Worm (Caenorhabditis elegans) whole organism, L1 larva: ENCODE results near the gene swt-1.

Experiments used
- C34B4.2 ChIP-seq: sonication (generic microtip); optimal IDR thresholded peaks from 2 replicates; lab custom pipeline; 2017; ENCODE audit warnings: mild to moderate bottlenecking, missing genetic modification characterization, missing compliant biosample characterization
- Y116A8C.19 ChIP-seq: sonication (generic microtip); optimal IDR thresholded peaks from 2 replicates; lab custom pipeline; 2016; ENCODE audit warnings: missing compliant biosample characterization, missing genetic modification characterization, borderline replicate concordance
- ama-1 ChIP-seq: fragments of 150-350 bp; optimal IDR thresholded peaks from 2 replicates; lab custom pipeline; 2014
- blmp-1 ChIP-seq: fragments of 150-350 bp; optimal IDR thresholded peaks from 2 replicates; lab custom pipeline; 2014; ENCODE audit warnings: missing biosample characterization, missing genetic modification characterization
- ceh-88 ChIP-seq: fragments of 200-800 bp; sonication (Bioruptor generic); IDR thresholded peaks from 2 replicates; pipeline ENCODE4 v1.3.6; 2022; ENCODE audit warnings: missing genetic modification characterization, missing compliant biosample characterization
- dpl-1 ChIP-seq, 3 experiments: fragments of 150-350 bp in 2 of 3; sonication (generic microtip) in 1 of 3; optimal IDR thresholded peaks; 2 replicates each; lab custom pipeline; 2014 to 2017; ENCODE audit warnings: missing biosample characterization in 3 of 3, missing genetic modification characterization in 3 of 3, missing genetic modification reagents in 3 of 3
- efl-1 ChIP-seq, 4 experiments: fragments of 150-350 bp; optimal IDR thresholded peaks in 3 of 4; peaks in 1 of 4; 1 replicate in 1 of 4; 2 replicates in 3 of 4; lab custom pipeline; 2014; ENCODE audit warnings: missing biosample characterization in 2 of 4, missing genetic modification characterization in 2 of 4, missing genetic modification reagents in 2 of 4
- efl-3 ChIP-seq: fragments of 200-800 bp; sonication (Bioruptor generic); optimal IDR thresholded peaks from 2 replicates; lab custom pipeline; 2018; ENCODE audit warnings: mild to moderate bottlenecking, missing genetic modification characterization, missing compliant biosample characterization
- egl-13 ChIP-seq: sonication (generic microtip); optimal IDR thresholded peaks from 2 replicates; lab custom pipeline; 2016; ENCODE audit warnings: missing genotype, missing genetic modification reagents, missing genetic modification characterization, missing compliant biosample characterization
- egl-27 ChIP-seq, 2 experiments: fragments of 150-350 bp in 1 of 2; sonication (generic microtip); optimal IDR thresholded peaks; 3 replicates each; lab custom pipeline; 2017 to 2018; ENCODE audit warnings: missing biosample characterization in 2 of 2, missing genetic modification characterization in 2 of 2, missing genetic modification reagents in 2 of 2
- elt-2 ChIP-seq: sonication (generic microtip); optimal IDR thresholded peaks from 2 replicates; lab custom pipeline; 2016; ENCODE audit warnings: missing genetic modification characterization, mild to moderate bottlenecking, inconsistent platforms, missing compliant biosample characterization, missing genetic modification reagents
- elt-3 ChIP-seq, 6 experiments: fragments of 150-350 bp in 1 of 6; sonication (generic microtip); optimal IDR thresholded peaks; 2 replicates each; lab custom pipeline; 2017 to 2018; ENCODE audit warnings: missing biosample characterization in 6 of 6, missing genetic modification characterization in 6 of 6, inconsistent platforms in 1 of 6
- fkh-10 ChIP-seq: sonication (generic microtip); optimal IDR thresholded peaks from 2 replicates; lab custom pipeline; 2017; ENCODE audit warnings: missing biosample characterization, missing genetic modification reagents, missing genetic modification characterization
- fkh-8 ChIP-seq: sonication (generic microtip); optimal IDR thresholded peaks from 2 replicates; lab custom pipeline; 2016; ENCODE audit warnings: mild to moderate bottlenecking, missing genetic modification characterization, missing compliant biosample characterization
- grh-1 ChIP-seq: fragments of 200-800 bp; sonication (Bioruptor generic); IDR thresholded peaks from 2 replicates; pipeline ENCODE4 v1.3.6; 2022; ENCODE audit warnings: missing genetic modification reagents, missing genetic modification characterization, missing compliant biosample characterization
- hlh-17 ChIP-seq: fragments of 200-800 bp; sonication (Bioruptor generic); optimal IDR thresholded peaks from 2 replicates; lab custom pipeline; 2018; ENCODE audit warnings: missing genetic modification characterization, mild to moderate bottlenecking, missing compliant biosample characterization, moderate library complexity, borderline replicate concordance
- hlh-4 ChIP-seq: sonication (generic microtip); optimal IDR thresholded peaks from 2 replicates; lab custom pipeline; 2016; ENCODE audit warnings: mild to moderate bottlenecking, missing genetic modification characterization, missing compliant biosample characterization
- hpl-2 ChIP-seq: fragments of 150-350 bp; optimal IDR thresholded peaks from 2 replicates; lab custom pipeline; 2014; ENCODE audit warnings: missing biosample characterization, missing genetic modification reagents, missing genetic modification characterization
- irx-1 ChIP-seq: sonication (generic microtip); optimal IDR thresholded peaks from 2 replicates; lab custom pipeline; 2016; ENCODE audit warnings: missing genetic modification characterization, missing compliant biosample characterization
- jun-1 ChIP-seq: fragments of 150-350 bp; optimal IDR thresholded peaks from 2 replicates; lab custom pipeline; 2014; ENCODE audit warnings: missing biosample characterization, missing genetic modification reagents, missing genetic modification characterization
- lin-13 ChIP-seq: fragments of 150-350 bp; optimal IDR thresholded peaks from 2 replicates; lab custom pipeline; 2014; ENCODE audit warnings: missing biosample characterization, missing genetic modification reagents, missing genetic modification characterization
- lin-14 ChIP-seq: fragments of 200-800 bp; sonication (Bioruptor generic); optimal IDR thresholded peaks from 2 replicates; lab custom pipeline; 2018; ENCODE audit warnings: mild to moderate bottlenecking, missing genetic modification characterization, moderate library complexity, missing compliant biosample characterization
- lin-35 ChIP-seq, 2 experiments: fragments of 150-350 bp; optimal IDR thresholded peaks; 2 replicates each; lab custom pipeline; 2014; ENCODE audit warnings: missing biosample characterization in 2 of 2, missing genetic modification characterization in 2 of 2, missing genetic modification reagents in 2 of 2
- lin-39 ChIP-seq: fragments of 150-350 bp; optimal IDR thresholded peaks from 2 replicates; lab custom pipeline; 2014; ENCODE audit warnings: missing biosample characterization, missing genetic modification reagents, missing genetic modification characterization
- lir-3 ChIP-seq: sonication (generic microtip); optimal IDR thresholded peaks from 2 replicates; lab custom pipeline; 2016; ENCODE audit warnings: mild to moderate bottlenecking, missing genetic modification characterization, moderate library complexity, missing compliant biosample characterization; ENCODE audit not compliant: poor library complexity
- mdl-1 ChIP-seq, 2 experiments: fragments of 150-350 bp; optimal IDR thresholded peaks; 2 replicates each; lab custom pipeline; 2014 to 2017; ENCODE audit warnings: missing biosample characterization in 2 of 2, missing genetic modification characterization in 2 of 2, inconsistent platforms in 1 of 2
- mef-2 ChIP-seq: fragments of 150-350 bp; optimal IDR thresholded peaks from 2 replicates; lab custom pipeline; 2014; ENCODE audit warnings: missing biosample characterization, missing genetic modification characterization
- mep-1 ChIP-seq: fragments of 150-350 bp; optimal IDR thresholded peaks from 2 replicates; lab custom pipeline; 2014; ENCODE audit warnings: missing biosample characterization, missing genetic modification characterization
- nhr-11 ChIP-seq: fragments of 150-350 bp; optimal IDR thresholded peaks from 2 replicates; lab custom pipeline; 2014; ENCODE audit warnings: missing biosample characterization, missing genetic modification characterization
- nhr-19 ChIP-seq: fragments of 200-800 bp; sonication (Bioruptor generic); conservative IDR thresholded peaks from 2 replicates; pipeline ENCODE4 v1.3.6; 2022; ENCODE audit warnings: missing genetic modification characterization, missing compliant biosample characterization
- nhr-20 ChIP-seq: sonication (generic microtip); optimal IDR thresholded peaks from 2 replicates; lab custom pipeline; 2016; ENCODE audit warnings: mild to moderate bottlenecking, missing genetic modification characterization, missing compliant biosample characterization
- nhr-47 ChIP-seq: sonication (generic microtip); optimal IDR thresholded peaks from 2 replicates; lab custom pipeline; 2016; ENCODE audit warnings: mild to moderate bottlenecking, missing genetic modification characterization, moderate library complexity, missing compliant biosample characterization
- nhr-71 ChIP-seq: sonication (generic microtip); optimal IDR thresholded peaks from 2 replicates; lab custom pipeline; 2016; ENCODE audit warnings: mild to moderate bottlenecking, missing genetic modification characterization, moderate library complexity, missing compliant biosample characterization
- nhr-84 ChIP-seq: sonication (generic microtip); optimal IDR thresholded peaks from 2 replicates; lab custom pipeline; 2017; ENCODE audit warnings: missing biosample characterization, missing genetic modification characterization
- nhr-90 ChIP-seq: sonication (generic microtip); optimal IDR thresholded peaks from 2 replicates; lab custom pipeline; 2016; ENCODE audit warnings: mild to moderate bottlenecking, missing genetic modification characterization, missing compliant biosample characterization; ENCODE audit not compliant: poor library complexity
- pag-3 ChIP-seq: sonication (generic microtip); optimal IDR thresholded peaks from 2 replicates; lab custom pipeline; 2017; ENCODE audit warnings: missing genetic modification characterization, mild to moderate bottlenecking, missing compliant biosample characterization, antibody characterized with exemption, borderline replicate concordance; ENCODE audit not compliant: insufficient read depth
- pax-3 ChIP-seq: fragments of 200-800 bp; sonication (Bioruptor generic); optimal IDR thresholded peaks from 2 replicates; lab custom pipeline; 2018; ENCODE audit warnings: mild to moderate bottlenecking, missing genetic modification characterization, moderate library complexity, missing compliant biosample characterization
- skn-1 ChIP-seq: fragments of 150-350 bp; optimal IDR thresholded peaks from 2 replicates; lab custom pipeline; 2014; ENCODE audit warnings: missing biosample characterization, missing genetic modification characterization
- snpc-4 ChIP-seq: fragments of 150-350 bp; optimal IDR thresholded peaks from 2 replicates; lab custom pipeline; 2014; ENCODE audit warnings: missing biosample characterization, missing genetic modification characterization
- snu-23 ChIP-seq: sonication (generic microtip); optimal IDR thresholded peaks from 2 replicates; lab custom pipeline; 2016; ENCODE audit warnings: missing genetic modification characterization, missing compliant biosample characterization
- sox-4 ChIP-seq: sonication (generic microtip); optimal IDR thresholded peaks from 2 replicates; lab custom pipeline; 2016; ENCODE audit warnings: missing genetic modification characterization, missing compliant biosample characterization
- sptf-1 ChIP-seq: fragments of 150-350 bp; optimal IDR thresholded peaks from 2 replicates; lab custom pipeline; 2014; ENCODE audit warnings: missing biosample characterization, missing genetic modification characterization
- sup-37 ChIP-seq: fragments of 200-800 bp; sonication (Bioruptor generic); optimal IDR thresholded peaks from 2 replicates; lab custom pipeline; 2018; ENCODE audit warnings: mild to moderate bottlenecking, missing genetic modification characterization, missing compliant biosample characterization
- swsn-7 ChIP-seq: sonication (generic microtip); optimal IDR thresholded peaks from 2 replicates; lab custom pipeline; 2016; ENCODE audit warnings: missing genetic modification characterization, missing compliant biosample characterization
- tbx-2 ChIP-seq: sonication (generic microtip); optimal IDR thresholded peaks from 2 replicates; lab custom pipeline; 2016; ENCODE audit warnings: missing genetic modification characterization, missing compliant biosample characterization
- tlp-1 ChIP-seq: fragments of 150-350 bp; optimal IDR thresholded peaks from 2 replicates; lab custom pipeline; 2014; ENCODE audit warnings: missing biosample characterization, missing genetic modification characterization
- unc-130 ChIP-seq: fragments of 150-350 bp; optimal IDR thresholded peaks from 2 replicates; lab custom pipeline; 2017; ENCODE audit warnings: missing biosample characterization, missing genetic modification characterization, inconsistent platforms
- unc-86 ChIP-seq: sonication (generic microtip); optimal IDR thresholded peaks from 2 replicates; lab custom pipeline; 2016; ENCODE audit warnings: missing genetic modification characterization, missing compliant biosample characterization
- zag-1 ChIP-seq: fragments of 150-350 bp; optimal IDR thresholded peaks from 2 replicates; lab custom pipeline; 2014; ENCODE audit warnings: missing biosample characterization, missing genetic modification characterization
- ztf-4 ChIP-seq: fragments of 150-350 bp; optimal IDR thresholded peaks from 2 replicates; lab custom pipeline; 2014; ENCODE audit warnings: missing biosample characterization, missing genetic modification characterization

Gene swt-1

ce11 chrIV:295734-296201 is 11.5 kb upstream of the swt-1 start:
- TF ChIP-seq pax-3 (tag; lab: Kevin White, UChicago) (peak; percentile 18), nhr-47 (tag; lab: Kevin White, UChicago) (peak; percentile 2), nhr-71 (tag; lab: Kevin White, UChicago) (peak; percentile 70), mef-2 (tag; lab: Kevin White, UChicago) (no peak), tbx-2 (tag; lab: Kevin White, UChicago) (peak; percentile 28), dpl-1 (GFP tag; optimal IDR thresholded peaks at IDR 0.05; lab: Kevin White, UChicago) (peak in 1 of 3 experiments; percentile 49), ceh-88 (GFP tag; lab: Robert Waterston, UW) (no peak), fkh-10 (GFP tag; lab: Kevin White, UChicago) (no peak), snpc-4 (no peak), mep-1 (no peak), blmp-1 (tag; lab: Kevin White, UChicago) (no peak), ztf-4 (no peak), lin-14 (GFP tag; lab: Kevin White, UChicago) (peak; percentile 46), elt-2 (tag; lab: Kevin White, UChicago) (peak; percentile 81), elt-3 (tag; optimal IDR thresholded peaks at IDR 0.05; lab: Kevin White, UChicago) (peak in 2 of 6 experiments; percentile 37 to 45), nhr-90 (tag; lab: Kevin White, UChicago) (peak; percentile 47), unc-130 (tag; lab: Kevin White, UChicago) (no peak), fkh-8 (no peak), hlh-17 (GFP tag; lab: Kevin White, UChicago) (no peak), hpl-2 (GFP tag; lab: Kevin White, UChicago) (no peak), mdl-1 (tag; optimal IDR thresholded peaks at IDR 0.05; lab: Kevin White, UChicago) (peak in 1 of 2 experiments; percentile 54), sup-37 (no peak), swsn-7 (tag; lab: Kevin White, UChicago) (no peak), nhr-19 (GFP tag; lab: Robert Waterston, UW) (peak; percentile 46; the same call in 1 of the 2 replicates), ama-1 (no peak), Y116A8C.19 (no peak), irx-1 (tag; lab: Kevin White, UChicago) (no peak), snu-23 (GFP tag; lab: Kevin White, UChicago) (peak; percentile 34), efl-1 (optimal IDR thresholded peaks at IDR 0.05; lab: Kevin White, UChicago) (no peak), efl-1 (GFP tag; optimal IDR thresholded peaks at IDR 0.05 in 1 of 2; lab: Kevin White, UChicago) (peak in 1 of 2 experiments; percentile 70), sptf-1 (tag; lab: Kevin White, UChicago) (no peak), lin-35 (GFP tag; optimal IDR thresholded peaks at IDR 0.05; lab: Kevin White, UChicago) (peak in 1 of 2 experiments; percentile 76), tlp-1 (no peak), zag-1 (tag; lab: Kevin White, UChicago) (no peak), lin-13 (GFP tag; lab: Kevin White, UChicago) (peak; percentile 1), jun-1 (peak; percentile 20), grh-1 (GFP tag; lab: Robert Waterston, UW) (no peak), nhr-20 (peak; percentile 70), lir-3 (no peak)

- TF ChIP-seq nhr-20 (peak; percentile 11), C34B4.2 (tag; lab: Kevin White, UChicago) (no peak), hlh-4 (tag; lab: Kevin White, UChicago) (no peak), zag-1 (tag; lab: Kevin White, UChicago) (no peak), skn-1 (tag; lab: Kevin White, UChicago) (no peak), egl-27 (tag; optimal IDR thresholded peaks at IDR 0.05; lab: Kevin White, UChicago) (no peak), Y116A8C.19 (no peak), snu-23 (GFP tag; lab: Kevin White, UChicago) (peak; percentile 4), sox-4 (tag; lab: Kevin White, UChicago) (no peak), egl-13 (no peak), nhr-47 (tag; lab: Kevin White, UChicago) (no peak), nhr-84 (tag; lab: Kevin White, UChicago) (no peak), lin-39 (no peak), lin-13 (GFP tag; lab: Kevin White, UChicago) (no peak), unc-86 (tag; lab: Kevin White, UChicago) (no peak), nhr-11 (tag; lab: Kevin White, UChicago) (no peak), ceh-88 (GFP tag; lab: Robert Waterston, UW) (no peak), efl-3 (GFP tag; lab: Kevin White, UChicago) (no peak), hlh-17 (GFP tag; lab: Kevin White, UChicago) (no peak), hpl-2 (GFP tag; lab: Kevin White, UChicago) (no peak), pag-3 (no peak), ztf-4 (no peak), pax-3 (tag; lab: Kevin White, UChicago) (no peak)
These were observed 10.5 kb upstream of the swt-1 start for ce11 chrIV:296849-297248.
